Fruit fly (Drosophila melanogaster) whole organism, embryonic: Measurements from ENCODE around the gene mRpL32.
A peak's percentile ranks its signal among the peaks of the same experiment; 100 is the strongest.

Source experiments
- B-H2 ChIP-seq: fragments of 200-800 bp; sonication (Bioruptor generic); optimal IDR thresholded peaks from 2 replicates; lab custom pipeline; 2018; ENCODE audit warnings: missing biosample characterization, mild to moderate bottlenecking, missing genetic modification characterization
- C15 ChIP-seq: fragments of 200-800 bp; sonication (Bioruptor generic); IDR thresholded peaks from 3 replicates; pipeline ENCODE4 v1.3.6; 2022; ENCODE audit warnings: missing biosample characterization, missing genetic modification characterization
- CG10462 ChIP-seq: fragments of 200-800 bp; sonication (Bioruptor generic); optimal IDR thresholded peaks from 2 replicates; lab custom pipeline; 2016; ENCODE audit warnings: missing biosample characterization, missing genetic modification characterization
- CG11093 ChIP-seq: fragments of 200-800 bp; sonication (Bioruptor generic); IDR thresholded peaks from 3 replicates; pipeline ENCODE4 v1.3.6; 2022; ENCODE audit warnings: missing biosample characterization, missing genetic modification characterization
- CG13775 ChIP-seq: fragments of 200-800 bp; sonication (Bioruptor generic); optimal IDR thresholded peaks from 3 replicates; lab custom pipeline; 2017; ENCODE audit warnings: missing biosample characterization, mild to moderate bottlenecking, missing genetic modification characterization
- CG14441 ChIP-seq: fragments of 200-800 bp; sonication (Bioruptor generic); IDR thresholded peaks from 2 replicates; pipeline ENCODE4 v1.3.6; 2022; ENCODE audit warnings: missing biosample characterization, missing genetic modification characterization
- CG2116 ChIP-seq: fragments of 200-800 bp; sonication (Bioruptor generic); optimal IDR thresholded peaks from 3 replicates; lab custom pipeline; 2018; ENCODE audit warnings: missing biosample characterization, mild to moderate bottlenecking, missing genetic modification characterization
- CG30431 ChIP-seq: fragments of 200-800 bp; sonication (Bioruptor generic); optimal IDR thresholded peaks from 2 replicates; lab custom pipeline; 2017; ENCODE audit warnings: missing biosample characterization, missing genetic modification characterization
- CG31365 ChIP-seq: fragments of 200-800 bp; sonication (Bioruptor generic); optimal IDR thresholded peaks from 2 replicates; lab custom pipeline; 2018; ENCODE audit warnings: missing biosample characterization, mild to moderate bottlenecking, missing genetic modification characterization
- CG32772 ChIP-seq: fragments of 200-800 bp; sonication (Bioruptor generic); IDR thresholded peaks from 2 replicates; pipeline ENCODE4 v1.3.6; 2022; ENCODE audit warnings: missing biosample characterization, missing genetic modification characterization
- CG34376 ChIP-seq: fragments of 200-800 bp; sonication (Bioruptor generic); optimal IDR thresholded peaks from 2 replicates; lab custom pipeline; 2018; ENCODE audit warnings: missing biosample characterization, mild to moderate bottlenecking, missing genetic modification characterization
- CG4424 ChIP-seq: fragments of 200-800 bp; sonication (Bioruptor generic); optimal IDR thresholded peaks from 3 replicates; lab custom pipeline; 2016; ENCODE audit warnings: missing biosample characterization, missing genetic modification characterization
- CG4707 ChIP-seq: fragments of 200-800 bp; sonication (Bioruptor generic); optimal IDR thresholded peaks from 2 replicates; lab custom pipeline; 2018; ENCODE audit warnings: missing biosample characterization, mild to moderate bottlenecking, missing genetic modification characterization, moderate library complexity
- CG5180 ChIP-seq: fragments of 200-800 bp; sonication (Bioruptor generic); optimal IDR thresholded peaks from 3 replicates; lab custom pipeline; 2017; ENCODE audit warnings: missing biosample characterization, missing genetic modification characterization, mild to moderate bottlenecking, moderate library complexity, missing genetic modification reagents
- CG7372 ChIP-seq: fragments of 200-800 bp; sonication (Bioruptor generic); IDR thresholded peaks from 2 replicates; pipeline ENCODE4 v1.3.6; 2022; ENCODE audit warnings: missing biosample characterization, missing genetic modification characterization
- CG8089 ChIP-seq: fragments of 200-800 bp; sonication (Bioruptor generic); optimal IDR thresholded peaks from 3 replicates; lab custom pipeline; 2016; ENCODE audit warnings: missing biosample characterization, missing genetic modification characterization
- CG8388 ChIP-seq: fragments of 200-800 bp; sonication (Bioruptor generic); optimal IDR thresholded peaks from 2 replicates; lab custom pipeline; 2019; ENCODE audit warnings: missing biosample characterization, mild to moderate bottlenecking, missing genetic modification characterization, moderate library complexity
- CG9797 ChIP-seq: fragments of 200-800 bp; sonication (Bioruptor generic); optimal IDR thresholded peaks from 3 replicates; lab custom pipeline; 2018; ENCODE audit warnings: missing biosample characterization, mild to moderate bottlenecking, missing genetic modification characterization
- Camta ChIP-seq: fragments of 200-800 bp; sonication (Bioruptor generic); optimal IDR thresholded peaks from 2 replicates; lab custom pipeline; 2016; ENCODE audit warnings: missing biosample characterization, missing genetic modification characterization
- D19A ChIP-seq: fragments of 200-800 bp; optimal IDR thresholded peaks from 3 replicates; lab custom pipeline; 2019; ENCODE audit warnings: missing biosample characterization, mild to moderate bottlenecking, missing genetic modification characterization, moderate library complexity
- Dbx ChIP-seq: fragments of 200-800 bp; sonication (Bioruptor generic); IDR thresholded peaks from 3 replicates; pipeline ENCODE4 v1.3.6; 2022; ENCODE audit warnings: missing biosample characterization, missing genetic modification characterization
- Dek ChIP-seq: fragments of 200-800 bp; sonication (Bioruptor generic); optimal IDR thresholded peaks from 3 replicates; lab custom pipeline; 2019; ENCODE audit warnings: missing biosample characterization, mild to moderate bottlenecking, missing genetic modification characterization, moderate library complexity
- Dp ChIP-seq: fragments of 200-800 bp; sonication (Bioruptor generic); optimal IDR thresholded peaks from 2 replicates; lab custom pipeline; 2018; ENCODE audit warnings: missing biosample characterization, mild to moderate bottlenecking, missing genetic modification characterization, moderate library complexity
- Fer2 ChIP-seq: fragments of 200-800 bp; sonication (Bioruptor generic); optimal IDR thresholded peaks from 2 replicates; lab custom pipeline; 2018; ENCODE audit warnings: missing biosample characterization, mild to moderate bottlenecking, missing genetic modification characterization, moderate library complexity
- HLH3B ChIP-seq: fragments of 200-800 bp; sonication (Bioruptor generic); IDR thresholded peaks from 2 replicates; pipeline ENCODE4 v1.3.6; 2022; ENCODE audit warnings: missing biosample characterization, missing genetic modification characterization
- Hmr ChIP-seq: fragments of 200-800 bp; sonication (Bioruptor generic); optimal IDR thresholded peaks from 3 replicates; lab custom pipeline; 2017; ENCODE audit warnings: mild to moderate bottlenecking, missing biosample characterization, missing genetic modification reagents, missing genetic modification characterization
- Oaz ChIP-seq: fragments of 200-800 bp; sonication (Bioruptor generic); IDR thresholded peaks from 2 replicates; pipeline ENCODE4 v1.3.6; 2022; ENCODE audit warnings: missing biosample characterization, missing genetic modification characterization
- Opbp ChIP-seq: fragments of 200-800 bp; sonication (Bioruptor generic); IDR thresholded peaks from 3 replicates; pipeline ENCODE4 v1.3.6; 2022; ENCODE audit warnings: missing biosample characterization, missing genetic modification characterization; ENCODE audit not compliant: partially characterized antibody
- Xbp1 ChIP-seq: fragments of 200-800 bp; sonication (Bioruptor generic); optimal IDR thresholded peaks from 3 replicates; lab custom pipeline; 2016; ENCODE audit warnings: missing biosample characterization, mild to moderate bottlenecking, missing genetic modification characterization
- ac ChIP-seq: fragments of 200-800 bp; sonication (Bioruptor generic); optimal IDR thresholded peaks from 3 replicates; lab custom pipeline; 2017; ENCODE audit warnings: missing biosample characterization, mild to moderate bottlenecking, missing genetic modification characterization
- al ChIP-seq: fragments of 200-800 bp; sonication (Bioruptor generic); IDR thresholded peaks from 2 replicates; pipeline ENCODE4 v1.3.6; 2022; ENCODE audit warnings: missing biosample characterization, missing genetic modification characterization
- chinmo ChIP-seq: fragments of 200-800 bp; sonication (Bioruptor generic); IDR thresholded peaks from 4 replicates; pipeline ENCODE4 v1.3.6; 2022; ENCODE audit warnings: missing biosample characterization, missing genetic modification characterization; ENCODE audit not compliant: partially characterized antibody
- da ChIP-seq: fragments of 200-800 bp; sonication (Bioruptor generic); optimal IDR thresholded peaks from 2 replicates; lab custom pipeline; 2016; ENCODE audit warnings: missing biosample characterization, missing genetic modification characterization
- grn ChIP-seq: fragments of 200-800 bp; sonication (Bioruptor generic); optimal IDR thresholded peaks from 3 replicates; lab custom pipeline; 2017; ENCODE audit warnings: missing biosample characterization, missing genetic modification characterization
- gt ChIP-seq: fragments of 200-800 bp; sonication (Bioruptor generic); IDR thresholded peaks from 2 replicates; pipeline ENCODE4 v1.3.6; 2022; ENCODE audit warnings: missing biosample characterization, missing genetic modification characterization
- jumu ChIP-seq: fragments of 200-800 bp; sonication (Bioruptor generic); optimal IDR thresholded peaks from 3 replicates; lab custom pipeline; 2016; ENCODE audit warnings: missing biosample characterization, missing genetic modification characterization
- knrl ChIP-seq: fragments of 200-800 bp; sonication (Bioruptor generic); IDR thresholded peaks from 3 replicates; pipeline ENCODE4 v1.3.6; 2022; ENCODE audit warnings: missing biosample characterization, missing genetic modification characterization; ENCODE audit not compliant: partially characterized antibody
- lola ChIP-seq, 3 experiments: fragments of >200 bp in 2 of 3; fragments of 200-800 bp in 1 of 3; sonication (Bioruptor generic) in 1 of 3; optimal IDR thresholded peaks; 2 replicates each; lab custom pipeline; 2017 to 2019; ENCODE audit warnings: missing biosample characterization in 3 of 3, missing genetic modification characterization in 3 of 3, mild to moderate bottlenecking in 1 of 3, moderate library complexity in 1 of 3
- onecut ChIP-seq: fragments of 200-800 bp; sonication (Bioruptor generic); IDR thresholded peaks from 2 replicates; pipeline ENCODE4 v1.3.6; 2022; ENCODE audit warnings: missing biosample characterization, missing genetic modification characterization
- pan ChIP-seq, 4 experiments: fragments of >200 bp in 3 of 4; fragments of 200-800 bp in 1 of 4; sonication (Bioruptor generic) in 1 of 4; optimal IDR thresholded peaks in 3 of 4; IDR thresholded peaks in 1 of 4; 2 replicates each; pipeline versions ENCODE4 v1.3.6 to Lab custom; 2017 to 2022; ENCODE audit warnings: missing biosample characterization in 2 of 4, missing genetic modification characterization in 2 of 4, mixed read lengths in 1 of 4
- ro ChIP-seq: fragments of 200-800 bp; sonication (Bioruptor generic); IDR thresholded peaks from 2 replicates; pipeline ENCODE4 v1.3.6; 2022; ENCODE audit warnings: missing biosample characterization, missing genetic modification characterization
- row ChIP-seq: fragments of 200-800 bp; sonication (Bioruptor generic); IDR thresholded peaks from 3 replicates; pipeline ENCODE4 v1.3.6; 2022; ENCODE audit warnings: missing biosample characterization, missing genetic modification characterization
- scrt ChIP-seq: fragments of 200-800 bp; sonication (Bioruptor generic); optimal IDR thresholded peaks from 2 replicates; lab custom pipeline; 2018; ENCODE audit warnings: missing biosample characterization, mild to moderate bottlenecking, missing genetic modification characterization, moderate library complexity
- sens-2 ChIP-seq: fragments of 200-800 bp; sonication (Bioruptor generic); IDR thresholded peaks from 2 replicates; pipeline ENCODE4 v1.3.6; 2022; ENCODE audit warnings: missing biosample characterization, missing genetic modification characterization
- sug ChIP-seq: fragments of 200-800 bp; optimal IDR thresholded peaks from 2 replicates; lab custom pipeline; 2019; ENCODE audit warnings: missing biosample characterization, mild to moderate bottlenecking, missing genetic modification characterization, moderate library complexity
- tna ChIP-seq: fragments of 200-800 bp; sonication (Bioruptor generic); IDR thresholded peaks from 2 replicates; pipeline ENCODE4 v1.3.6; 2022; ENCODE audit warnings: missing biosample characterization, missing genetic modification characterization; ENCODE audit not compliant: partially characterized antibody
- tx ChIP-seq: fragments of 200-800 bp; sonication (Bioruptor generic); optimal IDR thresholded peaks from 2 replicates; lab custom pipeline; 2016; ENCODE audit warnings: missing biosample characterization, missing genetic modification characterization
- unc-4 ChIP-seq: fragments of 200-800 bp; sonication (Bioruptor generic); IDR thresholded peaks from 2 replicates; pipeline ENCODE4 v1.3.6; 2022; ENCODE audit warnings: missing biosample characterization, missing genetic modification characterization; ENCODE audit not compliant: partially characterized antibody
- wdn ChIP-seq: fragments of 200-800 bp; sonication (Bioruptor generic); IDR thresholded peaks from 2 replicates; pipeline ENCODE4 v1.3.6; 2022; ENCODE audit warnings: missing biosample characterization, missing genetic modification characterization

The mRpL32 gene

dm6 chr3R:31222125-31222889 lies 30.4 kb upstream of the mRpL32 start (continued):
- TF ChIP-seq chinmo (GFP tag; lab: Robert Waterston, UW) (no peak), jumu (GFP tag; lab: Kevin White, UChicago) (peak; percentile 78), Dbx (GFP tag; lab: Robert Waterston, UW) (no peak), da (GFP tag; lab: Kevin White, UChicago) (peak; percentile 41), Hmr (GFP tag; lab: Kevin White, UChicago) (peak; percentile 95), Camta (GFP tag; lab: Kevin White, UChicago) (peak; percentile 86), CG34376 (peak; percentile 88), HLH3B (GFP tag; lab: Robert Waterston, UW) (no peak), CG7372 (GFP tag; lab: Robert Waterston, UW) (no peak), onecut (peak; percentile 97), ac (peak; percentile 77), pan (optimal IDR thresholded peaks at IDR 0.05; lab: Kevin White, UChicago) (no peak), pan (GFP tag; optimal IDR thresholded peaks at IDR 0.05 in 1 of 2, IDR thresholded peaks at IDR 0.05 in 1 of 2) (no peak), CG13775 (peak; percentile 83), Fer2 (tag; lab: Kevin White, UChicago) (peak; percentile 65), lola (GFP tag; optimal IDR thresholded peaks at IDR 0.05; lab: Kevin White, UChicago) (peak in 1 of 3 experiments; percentile 85), CG32772 (no peak), unc-4 (GFP tag; lab: Robert Waterston, UW) (no peak), CG4424 (GFP tag; lab: Kevin White, UChicago) (peak; percentile 68), CG30431 (peak; percentile 69), tna (GFP tag; lab: Robert Waterston, UW) (no peak), CG31365 (peak; percentile 53), scrt (GFP tag; lab: Kevin White, UChicago) (peak; percentile 71), wdn (no peak), Xbp1 (GFP tag; lab: Kevin White, UChicago) (peak; percentile 85), Oaz (GFP tag; lab: Robert Waterston, UW) (no peak), CG11093 (GFP tag; lab: Robert Waterston, UW) (peak; percentile 66; the same call in 2 of the 3 replicates), B-H2 (peak; percentile 74), al (GFP tag; lab: Robert Waterston, UW) (no peak), sug (tag; lab: Kevin White, UChicago) (peak; percentile 72), CG8388 (peak; percentile 82), CG8089 (GFP tag; lab: Kevin White, UChicago) (peak; percentile 75), CG14441 (GFP tag; lab: Robert Waterston, UW) (no peak), gt (no peak), CG2116 (GFP tag; lab: Kevin White, UChicago) (peak; percentile 28), Dek (tag; lab: Kevin White, UChicago) (peak; percentile 85), sens-2 (no peak), CG10462 (GFP tag; lab: Kevin White, UChicago) (peak; percentile 58), CG9797 (no peak), D19A (tag; lab: Kevin White, UChicago) (peak; percentile 83), CG4707 (peak; percentile 58), CG5180 (GFP tag; lab: Kevin White, UChicago) (peak; percentile 66), C15 (no peak), knrl (GFP tag; lab: Robert Waterston, UW) (no peak), row (GFP tag; lab: Robert Waterston, UW) (no peak), tx (GFP tag; lab: Kevin White, UChicago) (peak; percentile 79), Dp (GFP tag; lab: Kevin White, UChicago) (no peak), ro (no peak), grn (GFP tag; lab: Kevin White, UChicago) (no peak), Opbp (GFP tag; lab: Robert Waterston, UW) (no peak)
